Worm (Caenorhabditis elegans) whole organism, young adult: Measurements from ENCODE around the gene F12A10.1.
A peak's percentile ranks its signal among the peaks of the same experiment; 100 is the strongest.

Experiments used
- B0336.3 ChIP-seq: fragments of 200-800 bp; sonication (Bioruptor generic); IDR thresholded peaks from 2 replicates; pipeline ENCODE4 v1.3.6; 2022; ENCODE audit warnings: missing genetic modification characterization, missing compliant biosample characterization
- C06A6.2 ChIP-seq: fragments of 200-800 bp; sonication (Bioruptor generic); conservative IDR thresholded peaks from 2 replicates; pipeline ENCODE4 v1.3.6; 2022; ENCODE audit warnings: missing genetic modification characterization, missing compliant biosample characterization
- C17E4.6 ChIP-seq: fragments of 200-800 bp; sonication (Bioruptor generic); IDR thresholded peaks from 2 replicates; pipeline ENCODE4 v1.3.6; 2022; ENCODE audit warnings: missing genetic modification reagents, missing genetic modification characterization, missing compliant biosample characterization
- F39B2.1 ChIP-seq: fragments of 200-800 bp; sonication (Bioruptor generic); IDR thresholded peaks from 2 replicates; pipeline ENCODE4 v1.3.6; 2022; ENCODE audit warnings: missing genetic modification reagents, missing genetic modification characterization, missing compliant biosample characterization
- F55B11.4 ChIP-seq: sonication (generic microtip); optimal IDR thresholded peaks from 2 replicates; lab custom pipeline; 2016; ENCODE audit warnings: missing compliant biosample characterization, missing genetic modification characterization, borderline replicate concordance; ENCODE audit not compliant: insufficient read depth
- K11D2.4 ChIP-seq: fragments of 200-800 bp; sonication (Bioruptor generic); IDR thresholded peaks from 2 replicates; pipeline ENCODE4 v1.3.6; 2022; ENCODE audit warnings: missing genetic modification reagents, missing genetic modification characterization, missing compliant biosample characterization
- K12H6.12 ChIP-seq: fragments of 200-800 bp; sonication (Bioruptor generic); optimal IDR thresholded peaks from 2 replicates; lab custom pipeline; 2018; ENCODE audit warnings: mild to moderate bottlenecking, missing genetic modification characterization, missing compliant biosample characterization
- Y53G8AR.9 ChIP-seq: fragments of 200-800 bp; sonication (Bioruptor generic); conservative IDR thresholded peaks from 2 replicates; pipeline ENCODE4 v1.3.6; 2022; ENCODE audit warnings: missing genetic modification reagents, missing genetic modification characterization, missing compliant biosample characterization
- Y79H2A.3 ChIP-seq: fragments of 200-800 bp; sonication (Bioruptor generic); conservative IDR thresholded peaks from 2 replicates; pipeline ENCODE4 v1.3.6; 2022; ENCODE audit warnings: missing genetic modification reagents, missing genetic modification characterization, missing compliant biosample characterization
- Y95B8A.8 ChIP-seq: fragments of 200-800 bp; sonication (Bioruptor generic); IDR thresholded peaks from 2 replicates; pipeline ENCODE4 v1.3.6; 2022; ENCODE audit warnings: missing genetic modification reagents, missing genetic modification characterization, missing compliant biosample characterization
- aptf-2 ChIP-seq: fragments of 200-800 bp; sonication (Bioruptor generic); conservative IDR thresholded peaks from 2 replicates; pipeline ENCODE4 v1.3.6; 2022; ENCODE audit warnings: missing genetic modification reagents, missing genetic modification characterization, missing compliant biosample characterization
- attf-3 ChIP-seq: fragments of 200-800 bp; sonication (Bioruptor generic); conservative IDR thresholded peaks from 2 replicates; pipeline ENCODE4 v1.3.6; 2022; ENCODE audit warnings: missing genetic modification reagents, missing genetic modification characterization, missing compliant biosample characterization
- attf-6 ChIP-seq: fragments of 200-800 bp; sonication (Bioruptor generic); IDR thresholded peaks from 2 replicates; pipeline ENCODE4 v1.3.6; 2022; ENCODE audit warnings: missing genetic modification reagents, missing genetic modification characterization, missing compliant biosample characterization
- bed-1 ChIP-seq: fragments of 200-800 bp; sonication (Bioruptor generic); IDR thresholded peaks from 2 replicates; pipeline ENCODE4 v1.3.6; 2022; ENCODE audit warnings: missing genetic modification reagents, missing genetic modification characterization, missing compliant biosample characterization
- bed-2 ChIP-seq: fragments of 200-800 bp; sonication (Bioruptor generic); IDR thresholded peaks from 2 replicates; pipeline ENCODE4 v1.3.6; 2022; ENCODE audit warnings: missing genetic modification reagents, missing genetic modification characterization, missing compliant biosample characterization
- cebp-1 ChIP-seq, 2 experiments: fragments of 200-800 bp in 1 of 2; sonication (Bioruptor generic) in 1 of 2; sonication (generic microtip) in 1 of 2; IDR thresholded peaks in 1 of 2; optimal IDR thresholded peaks in 1 of 2; 2 replicates each; pipeline versions ENCODE4 v1.3.6 to Lab custom; 2017 to 2022; ENCODE audit warnings: missing compliant biosample characterization in 2 of 2, missing genetic modification characterization in 2 of 2, mild to moderate bottlenecking in 1 of 2, missing genetic modification reagents in 1 of 2, moderate library complexity in 1 of 2
- ceh-100 ChIP-seq: fragments of 200-800 bp; sonication (Bioruptor generic); IDR thresholded peaks from 2 replicates; pipeline ENCODE4 v1.3.6; 2022; ENCODE audit warnings: missing genetic modification reagents, missing genetic modification characterization, missing compliant biosample characterization
- ceh-27 ChIP-seq: fragments of 200-800 bp; sonication (Bioruptor generic); optimal IDR thresholded peaks from 2 replicates; lab custom pipeline; 2018; ENCODE audit warnings: mild to moderate bottlenecking, missing genetic modification characterization, moderate library complexity, missing compliant biosample characterization
- ceh-79 ChIP-seq: sonication (generic microtip); optimal IDR thresholded peaks from 2 replicates; lab custom pipeline; 2017; ENCODE audit warnings: mild to moderate bottlenecking, missing genetic modification characterization, missing compliant biosample characterization
- chd-7 ChIP-seq: sonication (generic microtip); optimal IDR thresholded peaks from 2 replicates; lab custom pipeline; 2016; ENCODE audit warnings: mild to moderate bottlenecking, missing genetic modification characterization, moderate library complexity, missing compliant biosample characterization
- dpff-1 ChIP-seq: sonication (generic microtip); optimal IDR thresholded peaks from 2 replicates; lab custom pipeline; 2017; ENCODE audit warnings: mild to moderate bottlenecking, missing genetic modification characterization, missing compliant biosample characterization
- dpl-1 ChIP-seq: fragments of 150-350 bp; optimal IDR thresholded peaks from 2 replicates; lab custom pipeline; 2014; ENCODE audit warnings: missing biosample characterization, missing genetic modification reagents, missing genetic modification characterization
- efl-1 ChIP-seq: fragments of 150-350 bp; optimal IDR thresholded peaks from 2 replicates; lab custom pipeline; 2014; ENCODE audit warnings: missing biosample characterization, missing genetic modification reagents, missing genetic modification characterization
- egl-18 ChIP-seq: fragments of 200-800 bp; sonication (Bioruptor generic); IDR thresholded peaks from 2 replicates; pipeline ENCODE4 v1.3.6; 2022; ENCODE audit warnings: missing genetic modification reagents, missing genetic modification characterization, missing compliant biosample characterization
- fkh-3 ChIP-seq: sonication (generic microtip); optimal IDR thresholded peaks from 2 replicates; lab custom pipeline; 2016; ENCODE audit warnings: mild to moderate bottlenecking, missing genetic modification characterization, missing compliant biosample characterization
- him-1 ChIP-seq: sonication (generic microtip); optimal IDR thresholded peaks from 2 replicates; lab custom pipeline; 2016; ENCODE audit warnings: missing genotype, missing genetic modification reagents, missing genetic modification characterization, missing compliant biosample characterization
- hlh-12 ChIP-seq: sonication (generic microtip); optimal IDR thresholded peaks from 2 replicates; lab custom pipeline; 2016; ENCODE audit warnings: missing genetic modification characterization, missing compliant biosample characterization
- hlh-26 ChIP-seq: fragments of 200-800 bp; sonication (Bioruptor generic); conservative IDR thresholded peaks from 2 replicates; pipeline ENCODE4 v1.3.6; 2022; ENCODE audit warnings: missing genetic modification reagents, missing genetic modification characterization, missing compliant biosample characterization
- hmg-1.2 ChIP-seq: fragments of 200-800 bp; sonication (Bioruptor generic); IDR thresholded peaks from 2 replicates; pipeline ENCODE4 v1.3.6; 2022; ENCODE audit warnings: missing genetic modification reagents, missing genetic modification characterization, missing compliant biosample characterization
- lag-1 ChIP-seq: fragments of 200-800 bp; sonication (Bioruptor generic); IDR thresholded peaks from 2 replicates; pipeline ENCODE4 v1.3.6; 2022; ENCODE audit warnings: missing genetic modification reagents, missing genetic modification characterization, missing compliant biosample characterization
- lin-40 ChIP-seq: sonication (generic microtip); optimal IDR thresholded peaks from 2 replicates; lab custom pipeline; 2016; ENCODE audit warnings: missing genetic modification characterization, mild to moderate bottlenecking, missing compliant biosample characterization, missing genotype, missing genetic modification reagents
- lsy-27 ChIP-seq: sonication (generic microtip); optimal IDR thresholded peaks from 2 replicates; lab custom pipeline; 2017; ENCODE audit warnings: missing genetic modification characterization, mild to moderate bottlenecking, missing compliant biosample characterization, antibody characterized with exemption, missing genotype, borderline replicate concordance; ENCODE audit not compliant: insufficient read depth
- madf-10 ChIP-seq: sonication (generic microtip); optimal IDR thresholded peaks from 2 replicates; lab custom pipeline; 2016; ENCODE audit warnings: mild to moderate bottlenecking, missing genetic modification characterization, missing compliant biosample characterization
- madf-8 ChIP-seq: fragments of 200-800 bp; sonication (Bioruptor generic); conservative IDR thresholded peaks from 2 replicates; pipeline ENCODE4 v1.3.6; 2022; ENCODE audit warnings: missing genetic modification reagents, missing genetic modification characterization, missing compliant biosample characterization
- mcd-1 ChIP-seq: fragments of 200-800 bp; sonication (Bioruptor generic); IDR thresholded peaks from 2 replicates; pipeline ENCODE4 v1.3.6; 2022; ENCODE audit warnings: missing genetic modification reagents, missing genetic modification characterization, missing compliant biosample characterization
- mxl-1 ChIP-seq: sonication (generic microtip); optimal IDR thresholded peaks from 2 replicates; lab custom pipeline; 2016; ENCODE audit warnings: missing genetic modification characterization, missing compliant biosample characterization
- nfya-1 ChIP-seq: sonication (generic microtip); optimal IDR thresholded peaks from 2 replicates; lab custom pipeline; 2017; ENCODE audit warnings: antibody characterized with exemption, missing compliant biosample characterization, missing genetic modification characterization, borderline replicate concordance; ENCODE audit not compliant: insufficient read depth
- nhr-27 ChIP-seq: fragments of 200-800 bp; sonication (Bioruptor generic); optimal IDR thresholded peaks from 2 replicates; lab custom pipeline; 2018; ENCODE audit warnings: mild to moderate bottlenecking, missing genetic modification characterization, moderate library complexity, missing compliant biosample characterization
- nhr-80 ChIP-seq: sonication (generic microtip); optimal IDR thresholded peaks from 2 replicates; lab custom pipeline; 2016; ENCODE audit warnings: missing genetic modification characterization, missing compliant biosample characterization
- nhr-90 ChIP-seq: sonication (generic microtip); optimal IDR thresholded peaks from 2 replicates; lab custom pipeline; 2016; ENCODE audit warnings: missing genotype, mild to moderate bottlenecking, missing genetic modification characterization, missing compliant biosample characterization
- snpc-3.4 ChIP-seq: sonication (generic microtip); optimal IDR thresholded peaks from 2 replicates; lab custom pipeline; 2017; ENCODE audit warnings: missing genetic modification characterization, mild to moderate bottlenecking, missing compliant biosample characterization, antibody characterized with exemption, moderate library complexity, missing genotype, missing genetic modification reagents
- tbp1 ChIP-seq: fragments of 200-800 bp; sonication (Bioruptor generic); optimal IDR thresholded peaks from 2 replicates; lab custom pipeline; 2018; ENCODE audit warnings: mild to moderate bottlenecking, missing genetic modification characterization, missing compliant biosample characterization
- tlf-1 ChIP-seq: fragments of 200-800 bp; sonication (Bioruptor generic); optimal IDR thresholded peaks from 2 replicates; lab custom pipeline; 2018; ENCODE audit warnings: mild to moderate bottlenecking, missing genetic modification characterization, missing compliant biosample characterization
- ztf-22 ChIP-seq: fragments of 200-800 bp; sonication (Bioruptor generic); optimal IDR thresholded peaks from 2 replicates; lab custom pipeline; 2018; ENCODE audit warnings: mild to moderate bottlenecking, missing genetic modification characterization, moderate library complexity, missing compliant biosample characterization
- ztf-25 ChIP-seq: fragments of 200-800 bp; sonication (Bioruptor generic); IDR thresholded peaks from 2 replicates; pipeline ENCODE4 v1.3.6; 2022; ENCODE audit warnings: missing genetic modification reagents, missing genetic modification characterization, missing compliant biosample characterization
- ztf-28 ChIP-seq: fragments of 200-800 bp; sonication (Bioruptor generic); IDR thresholded peaks from 2 replicates; pipeline ENCODE4 v1.3.6; 2022; ENCODE audit warnings: missing genetic modification reagents, missing genetic modification characterization, missing compliant biosample characterization

The F12A10.1 gene

DNA sequence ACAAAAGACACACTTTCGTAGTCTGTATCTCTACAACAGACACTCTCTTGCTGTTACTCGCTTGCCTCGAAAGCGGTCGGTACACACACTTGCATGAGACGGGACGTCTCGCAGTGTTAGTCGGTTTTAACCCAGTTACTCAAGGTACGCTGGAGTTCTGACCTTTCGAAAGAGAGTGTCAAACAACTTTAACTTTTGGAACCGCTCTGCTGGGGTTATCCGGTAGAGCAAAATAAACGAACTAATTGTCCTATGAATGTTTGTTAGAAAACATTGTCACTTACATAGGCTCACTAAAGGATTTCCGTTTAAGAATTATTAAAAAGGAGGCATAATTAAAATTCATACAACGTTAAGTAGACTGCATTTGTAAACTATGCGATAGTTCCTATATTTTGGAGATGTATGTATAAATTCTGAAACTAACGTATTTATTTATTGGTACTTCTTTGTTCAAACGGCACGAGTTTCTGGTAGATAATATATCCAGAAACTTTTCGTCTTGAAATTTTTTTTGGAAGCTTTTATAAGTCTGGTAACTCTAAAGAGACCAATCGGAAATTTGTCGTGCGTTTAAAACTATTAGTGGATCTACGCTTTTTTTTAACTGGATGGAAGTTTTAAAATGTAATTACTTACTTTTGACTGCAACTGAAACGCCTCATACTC, 47.3 kb downstream of the F12A10.1 start (continued):
- peak; percentile 49 for TF ChIP-seq madf-8 (GFP tag; lab: Robert Waterston, UW)
- peak; percentile 95 for TF ChIP-seq K11D2.4 (GFP tag; lab: Robert Waterston, UW)
- peak; percentile 69 for TF ChIP-seq cebp-1 (GFP tag; IDR thresholded peaks at IDR 0.05; lab: Robert Waterston, UW)
- TF ChIP-seq cebp-1 (tag; optimal IDR thresholded peaks at IDR 0.05; lab: Kevin White, UChicago): peak; percentile 95
- peak; percentile 65 for TF ChIP-seq mxl-1 (tag; lab: Kevin White, UChicago)
- peak; percentile 85 for TF ChIP-seq C17E4.6 (GFP tag; lab: Robert Waterston, UW)
- TF ChIP-seq hmg-1.2 (GFP tag; lab: Robert Waterston, UW): peak; percentile 90
- peak; percentile 87 for TF ChIP-seq bed-2 (GFP tag; lab: Robert Waterston, UW)
- peak; percentile 72; the same call in 1 of the 2 replicates for TF ChIP-seq aptf-2
- peak; percentile 84 for TF ChIP-seq ceh-100
- peak; percentile 97 for TF ChIP-seq dpff-1 (tag; lab: Kevin White, UChicago)
- peak; percentile 99 for TF ChIP-seq lin-40 (tag; lab: Kevin White, UChicago)
- TF ChIP-seq hlh-26 (GFP tag; lab: Robert Waterston, UW): no peak
- TF ChIP-seq efl-1: peak; percentile 47
- TF ChIP-seq Y95B8A.8 (GFP tag; lab: Robert Waterston, UW): peak; percentile 95
- TF ChIP-seq snpc-3.4 (tag; lab: Kevin White, UChicago): peak; percentile 93
- no peak for TF ChIP-seq ztf-25 (GFP tag; lab: Robert Waterston, UW)
- TF ChIP-seq tbp1 (GFP tag; lab: Kevin White, UChicago): peak; percentile 83
- TF ChIP-seq ceh-27 (GFP tag; lab: Kevin White, UChicago): peak; percentile 98
- peak; percentile 39 for TF ChIP-seq hlh-12 (tag; lab: Kevin White, UChicago)
- peak; percentile 75; the same call in 1 of the 2 replicates for TF ChIP-seq lag-1 (GFP tag; lab: Robert Waterston, UW)
- TF ChIP-seq Y79H2A.3 (GFP tag; lab: Robert Waterston, UW): peak; percentile 68; the same call in 1 of the 2 replicates
- TF ChIP-seq nhr-80 (tag; lab: Kevin White, UChicago): peak; percentile 45
- peak; percentile 53 for TF ChIP-seq dpl-1 (GFP tag; lab: Kevin White, UChicago)
- peak; percentile 81 for TF ChIP-seq attf-3 (GFP tag; lab: Robert Waterston, UW)
- TF ChIP-seq K12H6.12 (tag; lab: Kevin White, UChicago): peak; percentile 98
- TF ChIP-seq ztf-28 (GFP tag; lab: Robert Waterston, UW): peak; percentile 63; the same call in 1 of the 2 replicates
- no peak for TF ChIP-seq nfya-1 (tag; lab: Kevin White, UChicago)
- TF ChIP-seq lsy-27 (tag; lab: Kevin White, UChicago): no peak
- peak; percentile 100 for TF ChIP-seq attf-6 (GFP tag; lab: Robert Waterston, UW)
- TF ChIP-seq chd-7 (tag; lab: Kevin White, UChicago): peak; percentile 97
- TF ChIP-seq F55B11.4 (tag; lab: Kevin White, UChicago): no peak
- peak; percentile 86 for TF ChIP-seq ztf-22 (GFP tag; lab: Kevin White, UChicago)
- peak; percentile 69 for TF ChIP-seq nhr-90
- peak; percentile 94 for TF ChIP-seq madf-10
- peak; percentile 82 for TF ChIP-seq fkh-3 (tag; lab: Kevin White, UChicago)
- TF ChIP-seq mcd-1: peak; percentile 95
- TF ChIP-seq bed-1: 0 out of 2 replicates have a peak, but pooled peaks have one; percentile 47
- peak; percentile 88 for TF ChIP-seq egl-18 (GFP tag; lab: Robert Waterston, UW)
- peak; percentile 85 for TF ChIP-seq him-1
- TF ChIP-seq F39B2.1: peak; percentile 8; the same call in 1 of the 2 replicates
- TF ChIP-seq B0336.3 (GFP tag; lab: Robert Waterston, UW): peak; percentile 98
- TF ChIP-seq C06A6.2: peak; percentile 96
- peak; percentile 95 for TF ChIP-seq Y53G8AR.9 (GFP tag; lab: Robert Waterston, UW)
- peak; percentile 89 for TF ChIP-seq nhr-27 (tag; lab: Kevin White, UChicago)
- TF ChIP-seq tlf-1: peak; percentile 94
- peak; percentile 95 for TF ChIP-seq ceh-79
